Fruit fly (Drosophila melanogaster): ENCODE measurements around the gene CG31464.

CG31464 gene

dm6 chr3R:8269740-8270139 lies 21.3 kb upstream of the CG31464 start, which contains the start of gene CG9630 (continued):
- TF ChIP-seq lmd (GFP tag; IDR thresholded peaks at IDR 0.05) (no peak), rib (GFP tag; IDR thresholded peaks at IDR 0.05) (no peak), CG1024 (GFP tag; IDR thresholded peaks at IDR 0.05) (no peak), CG7786 (GFP tag; optimal IDR thresholded peaks at IDR 0.05) (no peak), CG18619 (GFP tag; optimal IDR thresholded peaks at IDR 0.05) (no peak), CG33557 (GFP tag; optimal IDR thresholded peaks at IDR 0.05) (no peak), Max (GFP tag; optimal IDR thresholded peaks at IDR 0.05) (peak; percentile 88), CG13775 (GFP tag; optimal IDR thresholded peaks at IDR 0.05) (no peak), insv (GFP tag; optimal IDR thresholded peaks at IDR 0.05) (peak in 1 of 2 experiments; percentile 2), ara (GFP tag; IDR thresholded peaks at IDR 0.05) (0 out of 2 replicates have a peak, but pooled peaks have one; percentile 12), GATAe (GFP tag; conservative IDR thresholded peaks at IDR 0.05) (no peak), hb (GFP tag; IDR thresholded peaks at IDR 0.05; ENCODE audit: partially characterized antibody) (no peak), Antp (GFP tag; optimal IDR thresholded peaks at IDR 0.05) (no peak), PHDP (tag; optimal IDR thresholded peaks at IDR 0.05) (no peak), Tbp (GFP tag; optimal IDR thresholded peaks at IDR 0.05) (no peak), Deaf1 (tag; optimal IDR thresholded peaks at IDR 0.05) (no peak), CG15269 (tag; optimal IDR thresholded peaks at IDR 0.05) (no peak), salm (tag; optimal IDR thresholded peaks at IDR 0.05) (no peak), CG6683 (GFP tag; optimal IDR thresholded peaks at IDR 0.05) (no peak), hkb (optimal IDR thresholded peaks at IDR 0.05) (peak; percentile 48), hkb (GFP tag; IDR thresholded peaks at IDR 0.05) (no peak), pho (GFP tag; optimal IDR thresholded peaks at IDR 0.05) (no peak), CG10462 (GFP tag; optimal IDR thresholded peaks at IDR 0.05) (no peak), CG4328 (GFP tag; optimal IDR thresholded peaks at IDR 0.05) (no peak), Dbx (GFP tag; IDR thresholded peaks at IDR 0.05) (no peak), abd-A (tag; optimal IDR thresholded peaks at IDR 0.05) (no peak), fru (optimal IDR thresholded peaks at IDR 0.05) (no peak), mirr (GFP tag; optimal IDR thresholded peaks at IDR 0.05) (no peak), CG5245 (GFP tag; optimal IDR thresholded peaks at IDR 0.05) (no peak), Opbp (GFP tag; IDR thresholded peaks at IDR 0.05; ENCODE audit: partially characterized antibody) (peak; percentile 74), bigmax (GFP tag; optimal IDR thresholded peaks at IDR 0.05) (peak; percentile 60), CG16813 (GFP tag; IDR thresholded peaks at IDR 0.05; ENCODE audit: partially characterized antibody) (peak; percentile 59; the same call in 1 of the 3 replicates), CG6654 (GFP tag; optimal IDR thresholded peaks at IDR 0.05) (no peak), B-H2 (GFP tag; optimal IDR thresholded peaks at IDR 0.05) (no peak), org-1 (GFP tag; optimal IDR thresholded peaks at IDR 0.05) (no peak), chif (GFP tag; optimal IDR thresholded peaks at IDR 0.05) (no peak), CG2889 (GFP tag; IDR thresholded peaks at IDR 0.05) (no peak), sima (GFP tag; optimal IDR thresholded peaks at IDR 0.05) (no peak), CG15696 (tag; optimal IDR thresholded peaks at IDR 0.05) (no peak), onecut (GFP tag; IDR thresholded peaks at IDR 0.05) (no peak), cas (GFP tag; IDR thresholded peaks at IDR 0.05) (no peak), CG17186 (GFP tag; optimal IDR thresholded peaks at IDR 0.05) (peak; percentile 93), CG11696 (GFP tag; IDR thresholded peaks at IDR 0.05) (no peak), CG30020 (tag; optimal IDR thresholded peaks at IDR 0.05) (no peak), bab2 (GFP tag; optimal IDR thresholded peaks at IDR 0.05) (no peak), oc (tag; optimal IDR thresholded peaks at IDR 0.05) (peak; percentile 51), Mad (GFP tag; optimal IDR thresholded peaks at IDR 0.05) (no peak), croc (GFP tag; conservative IDR thresholded peaks at IDR 0.05) (no peak), stwl (tag; optimal IDR thresholded peaks at IDR 0.05) (no peak), Dp (GFP tag; optimal IDR thresholded peaks at IDR 0.05) (peak; percentile 100), mam (GFP tag; optimal IDR thresholded peaks at IDR 0.05) (no peak), CG6175 (GFP tag; IDR thresholded peaks at IDR 0.05) (no peak), CG14710 (tag; optimal IDR thresholded peaks at IDR 0.05) (peak; percentile 58)
